Worm (Caenorhabditis elegans) whole organism, L3 larva: ENCODE measurements around the gene tbg-1.

Experiments
- daf-12 ChIP-seq: fragments of 150-350 bp; optimal IDR thresholded peaks from 2 replicates; lab custom pipeline; 2014; ENCODE audit warnings: missing biosample characterization, missing genetic modification reagents, missing genetic modification characterization
- elt-3 ChIP-seq, 3 experiments: fragments of 150-350 bp in 1 of 3; sonication (generic microtip) in 2 of 3; optimal IDR thresholded peaks; 2 replicates in 2 of 3; 4 replicates in 1 of 3; lab custom pipeline; 2014 to 2017; ENCODE audit warnings: missing biosample characterization in 3 of 3, missing genetic modification characterization in 3 of 3
- fos-1 ChIP-seq: fragments of 150-350 bp; optimal IDR thresholded peaks from 2 replicates; lab custom pipeline; 2014; ENCODE audit warnings: missing biosample characterization, missing genetic modification characterization
- mdl-1 ChIP-seq: fragments of 150-350 bp; optimal IDR thresholded peaks from 2 replicates; lab custom pipeline; 2014; ENCODE audit warnings: missing biosample characterization, missing genetic modification characterization
- nhr-28 ChIP-seq: fragments of 150-350 bp; optimal IDR thresholded peaks from 2 replicates; lab custom pipeline; 2014; ENCODE audit warnings: missing biosample characterization, missing genetic modification characterization
- nhr-76 ChIP-seq: fragments of 150-350 bp; sonication (generic microtip); optimal IDR thresholded peaks from 5 replicates; lab custom pipeline; 2014; ENCODE audit warnings: missing biosample characterization, missing genetic modification characterization
- tbx-2 ChIP-seq: sonication (generic microtip); optimal IDR thresholded peaks from 2 replicates; lab custom pipeline; 2016; ENCODE audit warnings: mild to moderate bottlenecking, missing genetic modification characterization, missing compliant biosample characterization
- zag-1 ChIP-seq: fragments of 150-350 bp; optimal IDR thresholded peaks from 2 replicates; lab custom pipeline; 2014; ENCODE audit warnings: missing biosample characterization, missing genetic modification characterization
- ztf-4 ChIP-seq: fragments of 150-350 bp; optimal IDR thresholded peaks from 2 replicates; lab custom pipeline; 2014; ENCODE audit warnings: missing biosample characterization, missing genetic modification characterization

DNA sequence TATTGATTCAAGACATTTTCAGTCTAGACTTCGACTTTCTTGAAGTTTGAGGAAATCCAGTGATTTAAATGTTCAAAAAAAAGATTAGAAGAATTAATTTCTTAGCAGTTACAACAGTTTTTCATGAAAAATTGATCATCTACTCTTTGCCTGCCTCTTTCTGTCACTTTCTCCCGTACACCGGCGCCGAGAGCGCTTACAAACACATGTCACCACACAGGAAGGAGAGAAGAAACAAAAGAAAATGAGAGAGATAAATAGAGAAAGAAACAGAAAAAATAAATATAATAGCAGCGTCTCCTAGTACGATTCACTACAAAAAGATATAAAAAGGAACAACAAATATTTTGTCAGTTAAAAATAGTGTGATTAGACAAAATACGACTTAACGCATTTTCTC lies 37.7 kb upstream of the tbg-1 start:
- TF ChIP-seq zag-1 (no peak), daf-12 (tag; lab: Kevin White, UChicago) (no peak), mdl-1 (tag; lab: Kevin White, UChicago) (no peak), fos-1 (tag; lab: Kevin White, UChicago) (no peak), nhr-76 (no peak), elt-3 (tag; optimal IDR thresholded peaks at IDR 0.05; lab: Kevin White, UChicago) (no peak), ztf-4 (tag; lab: Kevin White, UChicago) (no peak), nhr-28 (tag; lab: Kevin White, UChicago) (no peak), tbx-2 (tag; lab: Kevin White, UChicago) (no peak)
